Fruit fly (Drosophila melanogaster) whole organism, embryonic: ENCODE data around the gene Rcd5.
A peak's percentile ranks its signal among the peaks of the same experiment; 100 is the strongest.

Experiments
- CG10321 ChIP-seq: fragments of 200-800 bp; sonication (Bioruptor generic); IDR thresholded peaks from 2 replicates; pipeline ENCODE4 v1.3.6; 2022; ENCODE audit warnings: missing biosample characterization, missing genetic modification characterization
- CG12071 ChIP-seq: fragments of 200-800 bp; sonication (Bioruptor generic); optimal IDR thresholded peaks from 3 replicates; lab custom pipeline; 2018; ENCODE audit warnings: missing biosample characterization, mild to moderate bottlenecking, missing genetic modification characterization
- CG14441 ChIP-seq: fragments of 200-800 bp; sonication (Bioruptor generic); IDR thresholded peaks from 2 replicates; pipeline ENCODE4 v1.3.6; 2022; ENCODE audit warnings: missing biosample characterization, missing genetic modification characterization
- CG14860 ChIP-seq: fragments of 200-800 bp; sonication (Bioruptor generic); IDR thresholded peaks from 3 replicates; pipeline ENCODE4 v1.3.6; 2022; ENCODE audit warnings: missing biosample characterization, missing genetic modification characterization; ENCODE audit not compliant: partially characterized antibody
- CG1603 ChIP-seq: fragments of 200-800 bp; sonication (Bioruptor generic); optimal IDR thresholded peaks from 2 replicates; lab custom pipeline; 2019; ENCODE audit warnings: missing biosample characterization, mild to moderate bottlenecking, missing genetic modification characterization, moderate library complexity
- CG17829 ChIP-seq: fragments of 200-800 bp; optimal IDR thresholded peaks from 2 replicates; lab custom pipeline; 2019; ENCODE audit warnings: missing biosample characterization, mild to moderate bottlenecking, missing genetic modification characterization, moderate library complexity
- CG18011 ChIP-seq: fragments of 200-800 bp; sonication (Bioruptor generic); optimal IDR thresholded peaks from 2 replicates; lab custom pipeline; 2017; ENCODE audit warnings: missing biosample characterization, missing genetic modification characterization, mild to moderate bottlenecking, moderate library complexity, missing genotype
- CG1832 ChIP-seq: fragments of 200-800 bp; sonication (Bioruptor generic); optimal IDR thresholded peaks from 2 replicates; lab custom pipeline; 2017; ENCODE audit warnings: missing biosample characterization, mild to moderate bottlenecking, missing genetic modification characterization, inconsistent platforms
- CG3163 ChIP-seq: fragments of 200-800 bp; sonication (Bioruptor generic); optimal IDR thresholded peaks from 3 replicates; lab custom pipeline; 2016; ENCODE audit warnings: missing biosample characterization, missing genetic modification characterization
- CG32767 ChIP-seq: fragments of 200-800 bp; sonication (Bioruptor generic); IDR thresholded peaks from 2 replicates; pipeline ENCODE4 v1.3.6; 2022; ENCODE audit warnings: missing biosample characterization, missing genetic modification characterization
- CG34376 ChIP-seq: fragments of 200-800 bp; sonication (Bioruptor generic); optimal IDR thresholded peaks from 2 replicates; lab custom pipeline; 2018; ENCODE audit warnings: missing biosample characterization, mild to moderate bottlenecking, missing genetic modification characterization
- CG34422 ChIP-seq: fragments of 200-800 bp; sonication (Bioruptor generic); IDR thresholded peaks from 3 replicates; pipeline ENCODE4 v1.3.6; 2022; ENCODE audit warnings: missing biosample characterization, missing genetic modification characterization
- CG3995 ChIP-seq: fragments of 200-800 bp; sonication (Bioruptor generic); optimal IDR thresholded peaks from 3 replicates; lab custom pipeline; 2016; ENCODE audit warnings: missing biosample characterization, missing genetic modification characterization
- CG4360 ChIP-seq: fragments of 200-800 bp; sonication (Bioruptor generic); IDR thresholded peaks from 2 replicates; pipeline ENCODE4 v1.3.6; 2022; ENCODE audit warnings: missing biosample characterization, missing genetic modification characterization
- CG4730 ChIP-seq: fragments of 200-800 bp; sonication (Bioruptor generic); IDR thresholded peaks from 2 replicates; pipeline ENCODE4 v1.3.6; 2022; ENCODE audit warnings: missing biosample characterization, missing genetic modification characterization
- CG6175 ChIP-seq: fragments of 200-800 bp; sonication (Bioruptor generic); IDR thresholded peaks from 3 replicates; pipeline ENCODE4 v1.3.6; 2022; ENCODE audit warnings: missing biosample characterization, missing genetic modification characterization
- CG7372 ChIP-seq: fragments of 200-800 bp; sonication (Bioruptor generic); IDR thresholded peaks from 2 replicates; pipeline ENCODE4 v1.3.6; 2022; ENCODE audit warnings: missing biosample characterization, missing genetic modification characterization
- CG9727 ChIP-seq: fragments of 200-800 bp; sonication (Bioruptor generic); optimal IDR thresholded peaks from 3 replicates; lab custom pipeline; 2017; ENCODE audit warnings: missing biosample characterization, mild to moderate bottlenecking, missing genetic modification characterization
- CrebB ChIP-seq: fragments of 200-800 bp; sonication (Bioruptor generic); optimal IDR thresholded peaks from 3 replicates; lab custom pipeline; 2018; ENCODE audit warnings: missing biosample characterization, mild to moderate bottlenecking, missing genetic modification characterization
- MTF-1 ChIP-seq: fragments of 200-800 bp; sonication (Bioruptor generic); optimal IDR thresholded peaks from 2 replicates; lab custom pipeline; 2018; ENCODE audit warnings: missing biosample characterization, mild to moderate bottlenecking, missing genetic modification characterization, borderline replicate concordance
- Mad ChIP-seq: fragments of 200-800 bp; sonication (Bioruptor generic); optimal IDR thresholded peaks from 2 replicates; lab custom pipeline; 2016; ENCODE audit warnings: missing biosample characterization, missing genetic modification characterization
- Nf-YB ChIP-seq: fragments of 200-800 bp; sonication (Bioruptor generic); optimal IDR thresholded peaks from 3 replicates; lab custom pipeline; 2019; ENCODE audit warnings: missing biosample characterization, mild to moderate bottlenecking, missing genetic modification characterization, moderate library complexity
- Nf-YC ChIP-seq: fragments of 200-800 bp; optimal IDR thresholded peaks from 3 replicates; lab custom pipeline; 2019; ENCODE audit warnings: missing biosample characterization, mild to moderate bottlenecking, missing genetic modification characterization, moderate library complexity
- Pdp1 ChIP-seq, 2 experiments: fragments of 200-800 bp; sonication (Bioruptor generic); optimal IDR thresholded peaks; 3 replicates each; lab custom pipeline; 2016; ENCODE audit warnings: missing biosample characterization in 2 of 2, missing genetic modification characterization in 2 of 2, mild to moderate bottlenecking in 1 of 2, moderate library complexity in 1 of 2
- Sry-β ChIP-seq: fragments of 200-800 bp; sonication (Bioruptor generic); optimal IDR thresholded peaks from 2 replicates; lab custom pipeline; 2018; ENCODE audit warnings: missing biosample characterization, mild to moderate bottlenecking, missing genetic modification characterization, moderate library complexity
- TFAM ChIP-seq: fragments of 200-800 bp; sonication (Bioruptor generic); optimal IDR thresholded peaks from 2 replicates; lab custom pipeline; 2017; ENCODE audit warnings: missing biosample characterization, missing genetic modification characterization, inconsistent platforms
- abd-A ChIP-seq: fragments of 200-800 bp; sonication (Bioruptor generic); optimal IDR thresholded peaks from 3 replicates; lab custom pipeline; 2019; ENCODE audit warnings: missing biosample characterization, mild to moderate bottlenecking, missing genetic modification characterization, moderate library complexity
- cato ChIP-seq: fragments of 200-800 bp; sonication (Bioruptor generic); optimal IDR thresholded peaks from 2 replicates; lab custom pipeline; 2016; ENCODE audit warnings: missing biosample characterization, missing genetic modification characterization, borderline replicate concordance
- dpn ChIP-seq, 2 experiments: fragments of 200-800 bp; sonication (Bioruptor generic); optimal IDR thresholded peaks; 3 replicates each; lab custom pipeline; 2016; ENCODE audit warnings: missing biosample characterization in 2 of 2, missing genetic modification characterization in 2 of 2
- ewg ChIP-seq: fragments of 200-800 bp; sonication (Bioruptor generic); optimal IDR thresholded peaks from 3 replicates; lab custom pipeline; 2017; ENCODE audit warnings: mild to moderate bottlenecking, missing biosample characterization, missing genetic modification reagents, missing genetic modification characterization
- fd96Cb ChIP-seq: fragments of 200-800 bp; sonication (Bioruptor generic); optimal IDR thresholded peaks from 2 replicates; lab custom pipeline; 2018; ENCODE audit warnings: missing biosample characterization, mild to moderate bottlenecking, missing genetic modification characterization, moderate library complexity
- jumu ChIP-seq: fragments of 200-800 bp; sonication (Bioruptor generic); optimal IDR thresholded peaks from 3 replicates; lab custom pipeline; 2016; ENCODE audit warnings: missing biosample characterization, missing genetic modification characterization
- nerfin-2 ChIP-seq: fragments of 200-800 bp; sonication (Bioruptor generic); IDR thresholded peaks from 2 replicates; pipeline ENCODE4 v1.3.6; 2022; ENCODE audit warnings: missing biosample characterization, missing genetic modification characterization; ENCODE audit not compliant: partially characterized antibody
- oc ChIP-seq: fragments of 200-800 bp; sonication (Bioruptor generic); optimal IDR thresholded peaks from 2 replicates; lab custom pipeline; 2018; ENCODE audit warnings: missing biosample characterization, mild to moderate bottlenecking, missing genetic modification characterization, moderate library complexity
- onecut ChIP-seq: fragments of 200-800 bp; sonication (Bioruptor generic); IDR thresholded peaks from 2 replicates; pipeline ENCODE4 v1.3.6; 2022; ENCODE audit warnings: missing biosample characterization, missing genetic modification characterization
- pum ChIP-seq: fragments of 200-800 bp; sonication (Bioruptor generic); optimal IDR thresholded peaks from 2 replicates; lab custom pipeline; 2016; ENCODE audit warnings: missing biosample characterization, missing genetic modification characterization
- seq ChIP-seq: fragments of 200-800 bp; sonication (Bioruptor generic); IDR thresholded peaks from 2 replicates; pipeline ENCODE4 v1.3.6; 2022; ENCODE audit warnings: missing biosample characterization, missing genetic modification characterization
- sna ChIP-seq: fragments of 200-800 bp; sonication (Bioruptor generic); IDR thresholded peaks from 2 replicates; pipeline ENCODE4 v1.3.6; 2022; ENCODE audit warnings: missing biosample characterization, missing genetic modification characterization; ENCODE audit not compliant: partially characterized antibody
- zen ChIP-seq: fragments of 200-800 bp; sonication (Bioruptor generic); optimal IDR thresholded peaks from 3 replicates; lab custom pipeline; 2018; ENCODE audit warnings: missing biosample characterization, mild to moderate bottlenecking, missing genetic modification characterization, moderate library complexity
- zfh1 ChIP-seq: fragments of 200-800 bp; sonication (Bioruptor generic); IDR thresholded peaks from 3 replicates; pipeline ENCODE4 v1.3.6; 2022; ENCODE audit warnings: missing biosample characterization, missing genetic modification characterization
- zfh2 ChIP-seq: fragments of 200-800 bp; sonication (Bioruptor generic); optimal IDR thresholded peaks from 2 replicates; lab custom pipeline; 2016; ENCODE audit warnings: missing biosample characterization, missing genetic modification characterization

Gene Rcd5

DNA sequence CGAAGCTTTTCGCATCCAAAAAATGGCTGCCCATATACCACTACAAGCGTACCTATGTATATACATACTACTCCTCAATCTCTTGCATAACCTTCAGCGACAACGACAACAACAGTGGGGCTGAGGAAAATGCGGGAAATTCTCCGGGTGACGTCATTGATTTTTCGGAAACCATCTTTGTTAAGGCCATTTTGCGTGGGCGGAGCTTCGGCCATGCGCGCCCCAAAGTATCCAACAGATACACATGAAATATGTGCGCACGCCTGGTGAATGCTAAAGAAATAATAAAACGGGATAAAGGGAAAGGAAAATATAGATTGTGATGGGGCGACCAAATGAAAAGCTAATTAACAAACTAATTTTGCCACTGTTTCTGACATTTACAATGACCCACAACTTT, 45.5 kb downstream of the Rcd5 start (continued):
- TF ChIP-seq Mad (GFP tag; lab: Kevin White, UChicago) (no peak), cato (GFP tag; lab: Kevin White, UChicago) (no peak), onecut (peak; percentile 52), nerfin-2 (GFP tag; lab: Robert Waterston, UW) (no peak), jumu (GFP tag; lab: Kevin White, UChicago) (no peak), Pdp1 (GFP tag; optimal IDR thresholded peaks at IDR 0.05; lab: Kevin White, UChicago) (peak in 1 of 2 experiments; percentile 57), MTF-1 (no peak), CG3163 (GFP tag; lab: Kevin White, UChicago) (no peak)

DNA sequence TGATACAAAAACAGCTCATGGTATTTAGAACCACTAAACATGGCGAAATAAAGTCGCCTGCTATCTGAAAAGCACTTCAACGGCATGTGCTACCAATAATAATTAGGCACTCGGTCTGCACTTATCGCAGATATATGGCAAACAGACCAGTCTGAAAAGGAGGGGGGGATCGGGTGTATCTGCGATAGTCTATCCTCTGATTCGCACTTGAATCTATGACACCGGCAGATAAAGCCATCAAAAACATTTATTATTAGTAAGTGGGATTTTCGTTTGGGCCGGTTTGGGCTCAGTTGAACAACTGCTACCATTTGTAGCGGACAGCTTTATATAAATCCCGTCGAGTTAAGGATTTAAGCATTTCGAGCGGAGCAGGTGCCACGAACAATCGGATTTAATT, 47.0 kb downstream of the Rcd5 start, which contains the start of gene CG14989:
CG14989 (plus strand) TSS at position 301 of the 400 bp plus-strand sequence.
- TF ChIP-seq CG6175 (GFP tag; lab: Robert Waterston, UW) (no peak), sna (no peak), CG14860 (GFP tag; lab: Robert Waterston, UW) (no peak), CG4360 (GFP tag; lab: Robert Waterston, UW) (no peak), zen (no peak), CG34376 (GFP tag; lab: Kevin White, UChicago) (no peak), CG32767 (GFP tag; lab: Robert Waterston, UW) (no peak), CG14441 (GFP tag; lab: Robert Waterston, UW) (no peak), CG1603 (no peak), zfh2 (no peak), zfh1 (GFP tag; lab: Robert Waterston, UW) (no peak), fd96Cb (no peak), CrebB (tag; lab: Kevin White, UChicago) (no peak), CG4730 (GFP tag; lab: Robert Waterston, UW) (no peak)

DNA sequence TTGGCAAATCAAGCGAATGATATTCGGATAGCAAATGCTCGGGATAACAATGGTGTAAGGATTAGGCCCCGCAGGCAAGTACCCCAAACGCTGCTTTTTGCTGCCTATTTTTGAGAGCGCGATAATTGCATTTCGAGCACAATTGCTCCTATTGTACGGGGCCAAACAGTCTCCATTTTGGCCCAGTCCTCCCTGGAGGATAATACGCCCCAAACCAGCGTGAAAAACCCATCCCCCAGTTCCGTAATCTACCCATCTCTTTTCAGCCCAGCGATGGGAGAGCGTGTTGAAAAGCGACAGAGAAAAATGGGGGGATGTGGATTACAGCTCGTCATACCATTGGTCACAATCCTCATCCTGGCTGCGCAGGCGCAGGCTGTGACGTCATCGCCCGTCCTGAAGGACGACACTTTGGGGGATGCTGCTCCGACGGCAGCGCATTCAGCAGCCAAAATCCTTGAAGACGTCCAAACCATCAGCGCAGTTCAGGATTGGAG, 48.4 kb downstream of the Rcd5 start, which contains the start of gene Gad1:
Gad1 (minus strand) TSS at position 51 of the 497 bp plus-strand sequence.
- TF ChIP-seq seq (GFP tag; lab: Robert Waterston, UW) (peak; percentile 74; the same call in 1 of the 2 replicates), Nf-YC (tag; lab: Kevin White, UChicago) (peak; percentile 96), CG3995 (no peak), CG1832 (peak; percentile 56), Sry-β (GFP tag; lab: Kevin White, UChicago) (no peak), CG7372 (GFP tag; lab: Robert Waterston, UW) (no peak), CG10321 (GFP tag; lab: Robert Waterston, UW) (peak; percentile 61), ewg (GFP tag; lab: Kevin White, UChicago) (peak; percentile 93), Nf-YB (GFP tag; lab: Kevin White, UChicago) (peak; percentile 94), dpn (GFP tag; optimal IDR thresholded peaks at IDR 0.05; lab: Kevin White, UChicago) (no peak), CG9727 (GFP tag; lab: Kevin White, UChicago) (no peak), abd-A (tag; lab: Kevin White, UChicago) (peak; percentile 35), oc (tag; lab: Kevin White, UChicago) (no peak), Pdp1 (GFP tag; optimal IDR thresholded peaks at IDR 0.05; lab: Kevin White, UChicago) (peak in 1 of 2 experiments; percentile 31), TFAM (no peak), CG12071 (GFP tag; lab: Kevin White, UChicago) (peak; percentile 61), CG18011 (no peak), CG17829 (tag; lab: Kevin White, UChicago) (no peak), CG4360 (GFP tag; lab: Robert Waterston, UW) (no peak), pum (no peak), CG34422 (GFP tag; lab: Robert Waterston, UW) (no peak)
